Worm (Caenorhabditis elegans) whole organism, L3 larva: ENCODE results near the gene kmo-1.
"Not testable (repeated sequence)": the region's sequence is repeated elsewhere in the genome, so short reads cannot be mapped to it uniquely, and the experiment has no call there.

Source experiments
- daf-12 ChIP-seq: fragments of 150-350 bp; optimal IDR thresholded peaks from 2 replicates; lab custom pipeline; 2014; ENCODE audit warnings: missing biosample characterization, missing genetic modification reagents, missing genetic modification characterization
- egl-27 ChIP-seq: sonication (generic microtip); optimal IDR thresholded peaks from 4 replicates; lab custom pipeline; 2017; ENCODE audit warnings: missing biosample characterization, missing genetic modification reagents, missing genetic modification characterization
- elt-2 ChIP-seq: sonication (generic microtip); optimal IDR thresholded peaks from 2 replicates; lab custom pipeline; 2016; ENCODE audit warnings: missing genetic modification reagents, mild to moderate bottlenecking, missing genetic modification characterization, missing compliant biosample characterization
- elt-3 ChIP-seq, 3 experiments: fragments of 150-350 bp in 1 of 3; sonication (generic microtip) in 2 of 3; optimal IDR thresholded peaks; 2 replicates in 2 of 3; 4 replicates in 1 of 3; lab custom pipeline; 2014 to 2017; ENCODE audit warnings: missing biosample characterization in 3 of 3, missing genetic modification characterization in 3 of 3
- fos-1 ChIP-seq: fragments of 150-350 bp; optimal IDR thresholded peaks from 2 replicates; lab custom pipeline; 2014; ENCODE audit warnings: missing biosample characterization, missing genetic modification characterization
- lin-39 ChIP-seq: fragments of 150-350 bp; optimal IDR thresholded peaks from 2 replicates; lab custom pipeline; 2018; ENCODE audit warnings: missing biosample characterization, missing genetic modification reagents, missing genetic modification characterization
- mml-1 ChIP-seq: fragments of 150-350 bp; sonication (generic microtip); optimal IDR thresholded peaks from 3 replicates; lab custom pipeline; 2014; ENCODE audit warnings: missing biosample characterization, missing genetic modification characterization
- pqm-1 ChIP-seq: fragments of 150-350 bp; optimal IDR thresholded peaks from 2 replicates; lab custom pipeline; 2017; ENCODE audit warnings: missing biosample characterization, missing genetic modification characterization, inconsistent platforms
- ztf-11 ChIP-seq: fragments of 150-350 bp; optimal IDR thresholded peaks from 2 replicates; lab custom pipeline; 2014; ENCODE audit warnings: missing biosample characterization, missing genetic modification characterization
- ztf-4 ChIP-seq: fragments of 150-350 bp; optimal IDR thresholded peaks from 2 replicates; lab custom pipeline; 2014; ENCODE audit warnings: missing biosample characterization, missing genetic modification characterization

Gene kmo-1

DNA sequence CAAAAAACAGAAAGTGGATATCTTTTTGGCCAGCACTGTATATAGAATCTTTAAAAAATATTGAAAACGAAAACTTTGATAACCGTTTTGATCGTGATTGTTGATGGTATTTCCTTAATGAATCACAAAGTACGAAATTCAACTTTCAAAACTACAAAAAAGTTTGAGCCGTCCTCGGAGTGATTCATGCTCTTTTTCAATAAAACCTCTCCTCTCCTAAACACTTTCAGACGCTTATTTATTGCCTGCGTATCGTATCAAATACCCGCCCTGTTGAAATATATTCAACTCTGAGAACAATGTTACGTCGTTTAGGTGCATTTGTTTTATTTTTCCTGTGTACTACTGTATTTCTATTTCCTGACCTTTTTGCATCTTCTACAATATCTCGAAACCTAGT lies 49.4 kb downstream of the kmo-1 start:
- TF ChIP-seq ztf-4 (tag; lab: Kevin White, UChicago) (no peak), pqm-1 (tag; lab: Kevin White, UChicago) (peak; percentile 70), mml-1 (tag; lab: Kevin White, UChicago) (no peak), egl-27 (tag; lab: Kevin White, UChicago) (no peak), elt-2 (tag; lab: Kevin White, UChicago) (peak; percentile 39), lin-39 (tag; lab: Kevin White, UChicago) (no peak), daf-12 (tag; lab: Kevin White, UChicago) (no peak), ztf-11 (no peak)

DNA sequence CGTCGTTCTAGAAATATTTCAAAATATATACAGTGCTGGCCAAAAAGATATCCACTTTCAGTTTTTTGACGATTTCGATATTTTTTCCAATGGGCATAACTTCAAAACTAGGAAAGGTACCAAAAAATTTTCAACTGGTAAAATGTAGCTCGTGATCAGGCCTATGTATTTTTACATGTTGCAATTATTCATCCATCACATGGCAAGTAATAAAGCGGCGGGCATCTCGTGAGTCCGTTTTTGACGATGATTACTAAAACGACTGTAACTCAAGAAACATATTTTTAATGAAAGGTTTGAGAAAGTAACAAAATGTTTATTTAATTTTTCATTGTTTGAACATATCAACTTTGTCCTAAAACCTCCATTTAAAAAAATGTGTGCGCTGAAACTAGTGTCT lies 50.3 kb downstream of the kmo-1 start, which contains the start of gene F10C2.3:
Gene F10C2.3 (plus strand): TSS at position 301 of the 400 bp plus-strand sequence.
- TF ChIP-seq elt-3 (tag; optimal IDR thresholded peaks at IDR 0.05; lab: Kevin White, UChicago); fos-1 (tag; lab: Kevin White, UChicago); daf-12 (tag; lab: Kevin White, UChicago): not testable (repeated sequence)
